Fruit fly (Drosophila melanogaster) whole organism, embryonic: ENCODE data around the gene inaF-B.
A peak's percentile ranks its signal among the peaks of the same experiment; 100 is the strongest.

Experiments
- Atf3 ChIP-seq: fragments of 200-800 bp; sonication (Bioruptor generic); optimal IDR thresholded peaks from 3 replicates; lab custom pipeline; 2016; ENCODE audit warnings: missing biosample characterization, missing genetic modification characterization
- Atf6 ChIP-seq: fragments of 200-800 bp; sonication (Bioruptor generic); IDR thresholded peaks from 2 replicates; pipeline ENCODE4 v1.3.6; 2022; ENCODE audit warnings: missing biosample characterization, missing genetic modification characterization
- Bdp1 ChIP-seq: fragments of 200-800 bp; sonication (Bioruptor generic); optimal IDR thresholded peaks from 3 replicates; lab custom pipeline; 2016; ENCODE audit warnings: missing biosample characterization, missing genetic modification characterization
- Bgb ChIP-seq: fragments of 200-800 bp; sonication (Bioruptor generic); IDR thresholded peaks from 2 replicates; pipeline ENCODE4 v1.3.6; 2022; ENCODE audit warnings: missing biosample characterization, missing genetic modification characterization; ENCODE audit not compliant: partially characterized antibody
- CG11247 ChIP-seq: fragments of 200-800 bp; sonication (Bioruptor generic); IDR thresholded peaks from 2 replicates; pipeline ENCODE4 v1.3.6; 2022; ENCODE audit warnings: missing biosample characterization, missing genetic modification characterization
- CG11695 ChIP-seq: fragments of 200-800 bp; sonication (Bioruptor generic); IDR thresholded peaks from 3 replicates; pipeline ENCODE4 v1.3.6; 2022; ENCODE audit warnings: missing biosample characterization, missing genetic modification characterization
- CG11696 ChIP-seq: fragments of 200-800 bp; sonication (Bioruptor generic); IDR thresholded peaks from 2 replicates; pipeline ENCODE4 v1.3.6; 2022; ENCODE audit warnings: missing biosample characterization, missing genetic modification characterization
- CG13123 ChIP-seq: fragments of 200-800 bp; sonication (Bioruptor generic); optimal IDR thresholded peaks from 2 replicates; lab custom pipeline; 2016; ENCODE audit warnings: missing biosample characterization, missing genetic modification characterization
- CG17612 ChIP-seq: fragments of 200-800 bp; sonication (Bioruptor generic); IDR thresholded peaks from 2 replicates; pipeline ENCODE4 v1.3.6; 2022; ENCODE audit warnings: missing biosample characterization, missing genetic modification characterization
- CG2712 ChIP-seq: fragments of 200-800 bp; optimal IDR thresholded peaks from 3 replicates; lab custom pipeline; 2019; ENCODE audit warnings: missing biosample characterization, mild to moderate bottlenecking, missing genetic modification characterization, moderate library complexity
- CG32767 ChIP-seq: fragments of 200-800 bp; sonication (Bioruptor generic); IDR thresholded peaks from 2 replicates; pipeline ENCODE4 v1.3.6; 2022; ENCODE audit warnings: missing biosample characterization, missing genetic modification characterization
- CG3838 ChIP-seq: fragments of 200-800 bp; sonication (Bioruptor generic); optimal IDR thresholded peaks from 3 replicates; lab custom pipeline; 2016; ENCODE audit warnings: missing biosample characterization, missing genetic modification characterization
- CG4404 ChIP-seq: fragments of 200-800 bp; sonication (Bioruptor generic); IDR thresholded peaks from 2 replicates; pipeline ENCODE4 v1.3.6; 2022; ENCODE audit warnings: missing biosample characterization, missing genetic modification characterization
- CG4707 ChIP-seq: fragments of 200-800 bp; sonication (Bioruptor generic); optimal IDR thresholded peaks from 2 replicates; lab custom pipeline; 2018; ENCODE audit warnings: missing biosample characterization, mild to moderate bottlenecking, missing genetic modification characterization, moderate library complexity
- CG6813 ChIP-seq: fragments of 200-800 bp; sonication (Bioruptor generic); optimal IDR thresholded peaks from 2 replicates; lab custom pipeline; 2017; ENCODE audit warnings: missing biosample characterization, missing genetic modification characterization, mild to moderate bottlenecking, moderate library complexity, missing genetic modification reagents
- CG8924 ChIP-seq: fragments of 200-800 bp; optimal IDR thresholded peaks from 3 replicates; lab custom pipeline; 2019; ENCODE audit warnings: missing biosample characterization, mild to moderate bottlenecking, missing genetic modification characterization, moderate library complexity
- CG9817 ChIP-seq: fragments of 200-800 bp; sonication (Bioruptor generic); optimal IDR thresholded peaks from 2 replicates; lab custom pipeline; 2018; ENCODE audit warnings: missing biosample characterization, mild to moderate bottlenecking, missing genetic modification characterization, moderate library complexity
- D19A ChIP-seq: fragments of 200-800 bp; optimal IDR thresholded peaks from 3 replicates; lab custom pipeline; 2019; ENCODE audit warnings: missing biosample characterization, mild to moderate bottlenecking, missing genetic modification characterization, moderate library complexity
- E2f1 ChIP-seq: fragments of 200-800 bp; sonication (Bioruptor generic); IDR thresholded peaks from 2 replicates; pipeline ENCODE4 v1.3.6; 2022; ENCODE audit warnings: missing biosample characterization, missing genetic modification characterization
- H15 ChIP-seq: fragments of 200-800 bp; sonication (Bioruptor generic); IDR thresholded peaks from 3 replicates; pipeline ENCODE4 v1.3.6; 2022; ENCODE audit warnings: missing biosample characterization, missing genetic modification characterization
- HmgZ ChIP-seq: fragments of 200-800 bp; sonication (Bioruptor generic); optimal IDR thresholded peaks from 2 replicates; lab custom pipeline; 2018; ENCODE audit warnings: missing biosample characterization, mild to moderate bottlenecking, missing genetic modification characterization
- NC2α ChIP-seq: fragments of 200-800 bp; sonication (Bioruptor generic); optimal IDR thresholded peaks from 2 replicates; lab custom pipeline; 2016; ENCODE audit warnings: missing biosample characterization, missing genetic modification characterization
- Oaz ChIP-seq: fragments of 200-800 bp; sonication (Bioruptor generic); IDR thresholded peaks from 2 replicates; pipeline ENCODE4 v1.3.6; 2022; ENCODE audit warnings: missing biosample characterization, missing genetic modification characterization
- Opbp ChIP-seq: fragments of 200-800 bp; sonication (Bioruptor generic); IDR thresholded peaks from 3 replicates; pipeline ENCODE4 v1.3.6; 2022; ENCODE audit warnings: missing biosample characterization, missing genetic modification characterization; ENCODE audit not compliant: partially characterized antibody
- Ptx1 ChIP-seq: fragments of 200-800 bp; sonication (Bioruptor generic); IDR thresholded peaks from 2 replicates; pipeline ENCODE4 v1.3.6; 2022; ENCODE audit warnings: missing biosample characterization, missing genetic modification characterization
- Sox102F ChIP-seq: fragments of 200-800 bp; sonication (Bioruptor generic); optimal IDR thresholded peaks from 2 replicates; lab custom pipeline; 2018; ENCODE audit warnings: missing biosample characterization, mild to moderate bottlenecking, missing genetic modification characterization, moderate library complexity
- YL-1 ChIP-seq: fragments of 200-800 bp; sonication (Bioruptor generic); optimal IDR thresholded peaks from 3 replicates; lab custom pipeline; 2017; ENCODE audit warnings: missing biosample characterization, mild to moderate bottlenecking, missing genetic modification characterization
- amos ChIP-seq: fragments of 200-800 bp; sonication (Bioruptor generic); IDR thresholded peaks from 2 replicates; pipeline ENCODE4 v1.3.6; 2022; ENCODE audit warnings: missing biosample characterization, missing genetic modification characterization; ENCODE audit not compliant: partially characterized antibody
- chif ChIP-seq, 2 experiments: fragments of 200-800 bp; sonication (Bioruptor generic); optimal IDR thresholded peaks; 3 replicates each; lab custom pipeline; 2016; ENCODE audit warnings: missing biosample characterization in 2 of 2, missing genetic modification characterization in 2 of 2
- crc ChIP-seq: fragments of 200-800 bp; sonication (Bioruptor generic); optimal IDR thresholded peaks from 2 replicates; lab custom pipeline; 2016; ENCODE audit warnings: missing biosample characterization, missing genetic modification characterization
- croc ChIP-seq: fragments of 200-800 bp; sonication (Bioruptor generic); conservative IDR thresholded peaks from 3 replicates; pipeline ENCODE4 v1.3.6; 2022; ENCODE audit warnings: missing biosample characterization, missing genetic modification characterization
- dati ChIP-seq: fragments of 200-800 bp; sonication (Bioruptor generic); IDR thresholded peaks from 2 replicates; pipeline ENCODE4 v1.3.6; 2022; ENCODE audit warnings: missing biosample characterization, missing genetic modification characterization
- fd3F ChIP-seq: fragments of 200-800 bp; sonication (Bioruptor generic); optimal IDR thresholded peaks from 2 replicates; lab custom pipeline; 2018; ENCODE audit warnings: missing biosample characterization, mild to moderate bottlenecking, missing genetic modification characterization, moderate library complexity
- gcm ChIP-seq: fragments of 200-800 bp; sonication (Bioruptor generic); optimal IDR thresholded peaks from 2 replicates; lab custom pipeline; 2019; ENCODE audit warnings: missing biosample characterization, mild to moderate bottlenecking, missing genetic modification characterization, moderate library complexity
- gt ChIP-seq: fragments of 200-800 bp; sonication (Bioruptor generic); IDR thresholded peaks from 2 replicates; pipeline ENCODE4 v1.3.6; 2022; ENCODE audit warnings: missing biosample characterization, missing genetic modification characterization
- hb ChIP-seq: fragments of 200-800 bp; sonication (Bioruptor generic); IDR thresholded peaks from 3 replicates; pipeline ENCODE4 v1.3.6; 2022; ENCODE audit warnings: missing biosample characterization, missing genetic modification characterization; ENCODE audit not compliant: partially characterized antibody
- lilli ChIP-seq: fragments of 200-800 bp; sonication (Bioruptor generic); optimal IDR thresholded peaks from 3 replicates; lab custom pipeline; 2016; ENCODE audit warnings: missing biosample characterization, missing genetic modification characterization
- lmd ChIP-seq: fragments of 200-800 bp; sonication (Bioruptor generic); IDR thresholded peaks from 2 replicates; pipeline ENCODE4 v1.3.6; 2022; ENCODE audit warnings: missing biosample characterization, missing genetic modification characterization
- maf-S ChIP-seq: fragments of 200-800 bp; sonication (Bioruptor generic); optimal IDR thresholded peaks from 2 replicates; lab custom pipeline; 2016; ENCODE audit warnings: missing biosample characterization, missing genetic modification characterization
- mam ChIP-seq: fragments of 200-800 bp; sonication (Bioruptor generic); optimal IDR thresholded peaks from 3 replicates; lab custom pipeline; 2016; ENCODE audit warnings: missing biosample characterization, missing genetic modification characterization
- nau ChIP-seq: fragments of 200-800 bp; sonication (Bioruptor generic); optimal IDR thresholded peaks from 3 replicates; lab custom pipeline; 2017; ENCODE audit warnings: missing biosample characterization, mild to moderate bottlenecking, missing genetic modification characterization, missing genetic modification reagents
- nmo ChIP-seq: fragments of 200-800 bp; sonication (Bioruptor generic); optimal IDR thresholded peaks from 2 replicates; lab custom pipeline; 2018; ENCODE audit warnings: missing biosample characterization, mild to moderate bottlenecking, missing genetic modification characterization, moderate library complexity
- pnt ChIP-seq: fragments of 200-800 bp; sonication (Bioruptor generic); optimal IDR thresholded peaks from 3 replicates; lab custom pipeline; 2016; ENCODE audit warnings: missing biosample characterization, missing genetic modification characterization
- run ChIP-seq: fragments of 200-800 bp; sonication (Bioruptor generic); optimal IDR thresholded peaks from 3 replicates; lab custom pipeline; 2018; ENCODE audit warnings: missing biosample characterization, mild to moderate bottlenecking, missing genetic modification characterization
- sens ChIP-seq: fragments of 200-800 bp; sonication (Bioruptor generic); peaks from one replicate; lab custom pipeline; 2016; ENCODE audit warnings: missing biosample characterization, missing genetic modification characterization
- stc ChIP-seq: fragments of 200-800 bp; sonication (Bioruptor generic); IDR thresholded peaks from 2 replicates; pipeline ENCODE4 v1.3.6; 2022; ENCODE audit warnings: missing biosample characterization, missing genetic modification characterization
- tap ChIP-seq: fragments of 200-800 bp; optimal IDR thresholded peaks from 3 replicates; lab custom pipeline; 2019; ENCODE audit warnings: missing biosample characterization, mild to moderate bottlenecking, missing genetic modification characterization, moderate library complexity
- vvl ChIP-seq: fragments of 200-800 bp; sonication (Bioruptor generic); IDR thresholded peaks from 2 replicates; pipeline ENCODE4 v1.3.6; 2022; ENCODE audit warnings: missing biosample characterization, missing genetic modification characterization
- zfh1 ChIP-seq: fragments of 200-800 bp; sonication (Bioruptor generic); IDR thresholded peaks from 3 replicates; pipeline ENCODE4 v1.3.6; 2022; ENCODE audit warnings: missing biosample characterization, missing genetic modification characterization

The inaF-B gene

DNA sequence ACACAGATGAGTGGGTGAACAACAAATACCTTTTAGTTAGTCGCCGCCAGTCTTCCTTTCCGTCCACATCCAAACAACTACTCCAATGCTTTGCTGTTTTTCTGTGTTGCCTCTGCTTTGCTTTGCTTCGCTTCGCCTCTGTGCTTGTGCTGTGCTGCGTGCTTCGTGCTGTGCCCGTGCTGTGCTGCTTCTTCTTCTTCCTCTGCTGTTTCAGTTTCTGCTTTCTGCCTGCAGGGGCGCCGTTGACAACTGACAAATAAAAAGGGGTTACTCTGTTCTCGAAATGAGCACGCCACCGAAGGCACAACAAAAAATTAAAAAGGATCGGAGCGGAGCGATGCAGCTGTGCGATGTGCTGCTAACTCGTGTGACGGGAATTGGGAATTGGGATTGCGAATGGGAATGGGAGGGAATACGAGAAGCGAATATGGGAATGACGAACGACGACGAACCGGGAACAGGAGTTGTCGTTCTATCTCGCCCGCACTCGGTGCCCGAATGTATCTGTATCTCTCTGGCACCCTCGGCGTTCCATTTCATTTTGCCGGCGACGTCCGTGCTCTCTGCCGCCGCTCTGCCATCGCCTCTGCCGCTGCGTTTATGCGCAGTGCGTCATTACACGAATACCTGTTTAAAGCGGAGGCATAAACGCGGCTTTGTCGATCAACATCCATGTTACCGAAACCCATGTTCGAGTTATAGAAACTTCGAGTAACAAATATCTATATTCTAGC is 17.9 kb downstream of the inaF-B start (continued):
- TF ChIP-seq CG8924 (tag; lab: Kevin White, UChicago) (peak; percentile 73), CG2712 (peak; percentile 56), chif (GFP tag; optimal IDR thresholded peaks at IDR 0.05; lab: Kevin White, UChicago) (peak in 1 of 2 experiments; percentile 43), Atf3 (peak; percentile 58), nmo (peak; percentile 61), Ptx1 (GFP tag; lab: Robert Waterston, UW) (peak; percentile 85), HmgZ (peak; percentile 72), CG11695 (GFP tag; lab: Robert Waterston, UW) (peak; percentile 75), gt (GFP tag; lab: Robert Waterston, UW) (0 out of 2 replicates have a peak, but pooled peaks have one; percentile 18), maf-S (GFP tag; lab: Kevin White, UChicago) (peak; percentile 47), Bgb (no peak), CG13123 (GFP tag; lab: Kevin White, UChicago) (no peak), vvl (GFP tag; lab: Robert Waterston, UW) (peak; percentile 62), Opbp (no peak; the same call in 2 of the 3 replicates), Bdp1 (GFP tag; lab: Kevin White, UChicago) (no peak), pnt (GFP tag; lab: Kevin White, UChicago) (peak; percentile 10), D19A (peak; percentile 77), CG4404 (GFP tag; lab: Robert Waterston, UW) (peak; percentile 65), gcm (GFP tag; lab: Kevin White, UChicago) (peak; percentile 13), CG3838 (GFP tag; lab: Kevin White, UChicago) (peak; percentile 54), nau (GFP tag; lab: Kevin White, UChicago) (peak; percentile 58), YL-1 (no peak), run (tag; lab: Kevin White, UChicago) (peak; percentile 26), CG4707 (GFP tag; lab: Kevin White, UChicago) (peak; percentile 32), sens (GFP tag; lab: Kevin White, UChicago) (peak; percentile 81), croc (0 out of 3 replicates have a peak, but pooled peaks have one; percentile 20), lilli (GFP tag; lab: Kevin White, UChicago) (peak; percentile 50), hb (GFP tag; lab: Robert Waterston, UW) (no peak), mam (peak; percentile 48), Oaz (GFP tag; lab: Robert Waterston, UW) (peak; percentile 65), tap (tag; lab: Kevin White, UChicago) (peak; percentile 60), CG32767 (GFP tag; lab: Robert Waterston, UW) (0 out of 2 replicates have a peak, but pooled peaks have one; percentile 39), Sox102F (GFP tag; lab: Kevin White, UChicago) (peak; percentile 72), stc (peak; percentile 73; the same call in 1 of the 2 replicates), NC2α (GFP tag; lab: Kevin White, UChicago) (peak; percentile 64), amos (GFP tag; lab: Robert Waterston, UW) (peak; percentile 57; the same call in 1 of the 2 replicates), CG11247 (GFP tag; lab: Robert Waterston, UW) (peak; percentile 65), H15 (peak; percentile 64; the same call in 2 of the 3 replicates), CG6813 (GFP tag; lab: Kevin White, UChicago) (peak; percentile 13), CG17612 (GFP tag; lab: Robert Waterston, UW) (no peak), fd3F (peak; percentile 46), crc (GFP tag; lab: Kevin White, UChicago) (peak; percentile 34), E2f1 (GFP tag; lab: Robert Waterston, UW) (peak; percentile 41), CG11696 (0 out of 2 replicates have a peak, but pooled peaks have one; percentile 44), Atf6 (GFP tag; lab: Robert Waterston, UW) (peak; percentile 81), lmd (GFP tag; lab: Robert Waterston, UW) (peak; percentile 80), zfh1 (GFP tag; lab: Robert Waterston, UW) (peak; percentile 70; the same call in 2 of the 3 replicates), CG9817 (tag; lab: Kevin White, UChicago) (peak; percentile 51), dati (0 out of 2 replicates have a peak, but pooled peaks have one; percentile 15)
